Worm (Caenorhabditis elegans) whole organism, young adult: ENCODE results near the gene dgk-1.

Source experiments
- B0019.2 ChIP-seq: fragments of 200-800 bp; sonication (Bioruptor generic); conservative IDR thresholded peaks from 2 replicates; pipeline ENCODE4 v1.3.6; 2022; ENCODE audit warnings: missing genetic modification reagents, missing genetic modification characterization, missing compliant biosample characterization
- B0336.3 ChIP-seq: fragments of 200-800 bp; sonication (Bioruptor generic); IDR thresholded peaks from 2 replicates; pipeline ENCODE4 v1.3.6; 2022; ENCODE audit warnings: missing genetic modification characterization, missing compliant biosample characterization
- F57A8.1 ChIP-seq: fragments of 200-800 bp; sonication (Bioruptor generic); optimal IDR thresholded peaks from 2 replicates; lab custom pipeline; 2018; ENCODE audit warnings: mild to moderate bottlenecking, missing genetic modification characterization, moderate library complexity, missing compliant biosample characterization
- ama-1 ChIP-seq, 3 experiments: fragments of 150-350 bp in 1 of 3; sonication (generic microtip) in 2 of 3; optimal IDR thresholded peaks; 2 replicates each; lab custom pipeline; 2014 to 2018; ENCODE audit warnings: missing biosample characterization in 2 of 3, missing genetic modification characterization in 2 of 3, missing genetic modification reagents in 2 of 3
- madf-6 ChIP-seq: fragments of 200-800 bp; sonication (Bioruptor generic); IDR thresholded peaks from 2 replicates; pipeline ENCODE4 v1.3.6; 2022; ENCODE audit warnings: missing genetic modification reagents, missing genetic modification characterization, missing compliant biosample characterization
- unc-62 ChIP-seq: fragments of 150-350 bp; optimal IDR thresholded peaks from 2 replicates; lab custom pipeline; 2014; ENCODE audit warnings: missing biosample characterization, missing genetic modification reagents, missing genetic modification characterization

- no peak for TF ChIP-seq unc-62
- TF ChIP-seq madf-6 (GFP tag; lab: Robert Waterston, UW): no peak
- TF ChIP-seq ama-1 (optimal IDR thresholded peaks at IDR 0.05; lab: Kevin White, UChicago): no peak
- no peak for TF ChIP-seq ama-1 (GFP tag; optimal IDR thresholded peaks at IDR 0.05; lab: Kevin White, UChicago)
- TF ChIP-seq B0336.3 (GFP tag; lab: Robert Waterston, UW): no peak
- no peak for TF ChIP-seq F57A8.1 (GFP tag; lab: Kevin White, UChicago)
- no peak for TF ChIP-seq B0019.2 (GFP tag; lab: Robert Waterston, UW)
Observed at ce11 chrX:960139-960538, 31.1 kb downstream of the dgk-1 start.
